Fruit fly (Drosophila melanogaster): ENCODE measurements around the gene CG31142.

CG31142 gene

DNA sequence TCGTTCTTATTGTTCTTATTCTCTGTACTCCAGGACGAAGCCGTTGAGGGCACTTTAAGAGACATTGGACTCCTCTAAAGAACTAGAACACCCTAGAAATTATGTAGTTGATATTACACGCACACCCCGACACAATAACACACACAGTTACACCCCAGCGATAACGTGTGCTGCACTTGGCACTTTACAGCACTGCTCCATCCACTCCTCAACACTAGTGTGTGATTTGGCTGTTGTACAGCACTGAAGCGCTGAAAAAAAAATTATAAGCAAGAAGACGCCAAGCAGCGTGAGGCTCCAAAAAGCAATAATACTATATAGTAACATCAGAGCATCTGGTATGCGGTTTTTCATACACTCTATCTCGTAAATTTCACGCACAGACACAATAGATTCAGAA is 31.8 kb downstream of the CG31142 start:
- TF ChIP-seq CG8478 (optimal IDR thresholded peaks at IDR 0.05) (no peak), Dll (optimal IDR thresholded peaks at IDR 0.05) (no peak), pan (optimal IDR thresholded peaks at IDR 0.05) (no peak), EcR (GFP tag; optimal IDR thresholded peaks at IDR 0.05) (no peak), usp (GFP tag; optimal IDR thresholded peaks at IDR 0.05) (no peak), psq (optimal IDR thresholded peaks at IDR 0.05) (no peak)

dm6 chr3R:23962781-23963222 is 33.8 kb downstream of the CG31142 start, which contains the start of gene CG31140:
Gene CG31140, plus strand, starts transcription at chr3R:23963180.
- TF ChIP-seq Dll (optimal IDR thresholded peaks at IDR 0.05) (no peak), CG8478 (optimal IDR thresholded peaks at IDR 0.05) (peak; percentile 59)

DNA sequence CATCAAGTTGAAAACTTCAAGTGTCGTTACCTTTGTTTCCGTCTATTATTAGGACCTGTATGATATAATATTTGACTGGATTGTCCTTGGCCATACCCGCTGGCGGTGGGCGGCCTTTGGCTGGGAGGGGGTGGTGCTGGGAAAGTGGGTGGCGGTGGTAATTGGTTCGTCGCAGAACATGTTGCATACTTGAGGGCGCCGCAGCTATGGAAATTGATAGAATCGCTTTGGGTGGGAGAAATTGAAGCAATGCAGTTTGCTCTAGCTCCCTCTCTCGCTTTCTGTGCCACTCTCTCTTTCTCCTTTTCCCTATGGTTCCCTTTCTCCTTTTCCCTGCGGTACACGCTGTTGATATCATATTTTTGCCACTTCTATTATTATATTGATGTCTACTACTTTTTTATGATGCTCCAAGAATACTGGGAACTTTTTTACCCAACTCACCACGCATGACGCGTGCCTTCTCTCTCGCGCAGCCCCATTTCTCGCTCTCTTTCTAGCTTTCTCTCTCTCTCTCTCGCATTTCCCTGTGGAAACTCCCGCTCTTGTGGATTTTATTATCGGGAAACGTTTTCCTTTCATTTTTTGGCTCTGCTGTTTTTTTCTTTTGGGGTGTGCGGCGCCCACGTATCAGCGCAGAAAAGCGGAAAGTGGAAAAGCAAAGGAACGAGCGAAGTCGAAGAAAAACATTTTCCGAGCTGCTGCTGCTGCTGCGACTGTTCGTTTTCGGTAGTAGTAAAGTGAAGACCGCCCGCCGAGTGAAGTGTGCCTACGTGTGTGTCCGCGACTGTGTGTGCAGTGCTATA is 36.1 kb downstream of the CG31142 start:
- TF ChIP-seq CG8478 (optimal IDR thresholded peaks at IDR 0.05) (no peak), EcR (GFP tag; optimal IDR thresholded peaks at IDR 0.05) (no peak), Dll (optimal IDR thresholded peaks at IDR 0.05) (no peak), pan (optimal IDR thresholded peaks at IDR 0.05) (no peak), psq (optimal IDR thresholded peaks at IDR 0.05) (no peak), usp (GFP tag; optimal IDR thresholded peaks at IDR 0.05) (no peak)

- no peak for TF ChIP-seq Dll (optimal IDR thresholded peaks at IDR 0.05)
- TF ChIP-seq usp (GFP tag; optimal IDR thresholded peaks at IDR 0.05), result no peak
- no peak for TF ChIP-seq CG8478 (optimal IDR thresholded peaks at IDR 0.05)
- TF ChIP-seq psq (optimal IDR thresholded peaks at IDR 0.05), result no peak
- TF ChIP-seq pan (optimal IDR thresholded peaks at IDR 0.05), result no peak
- no peak for TF ChIP-seq EcR (GFP tag; optimal IDR thresholded peaks at IDR 0.05)
These were observed 40.4 kb downstream of the CG31142 start for dm6 chr3R:23969449-23969848.

dm6 chr3R:23971208-23971607 is 42.2 kb downstream of the CG31142 start:
- TF ChIP-seq usp (GFP tag; optimal IDR thresholded peaks at IDR 0.05) (no peak), pan (optimal IDR thresholded peaks at IDR 0.05) (no peak), CG8478 (optimal IDR thresholded peaks at IDR 0.05) (no peak), Dll (optimal IDR thresholded peaks at IDR 0.05) (no peak), EcR (GFP tag; optimal IDR thresholded peaks at IDR 0.05) (no peak), psq (optimal IDR thresholded peaks at IDR 0.05) (no peak)

- no peak for TF ChIP-seq Dll (optimal IDR thresholded peaks at IDR 0.05)
- TF ChIP-seq psq (optimal IDR thresholded peaks at IDR 0.05), result no peak
- no peak for TF ChIP-seq EcR (GFP tag; optimal IDR thresholded peaks at IDR 0.05)
- no peak for TF ChIP-seq CG8478 (optimal IDR thresholded peaks at IDR 0.05)
- no peak for TF ChIP-seq usp (GFP tag; optimal IDR thresholded peaks at IDR 0.05)
- no peak for TF ChIP-seq pan (optimal IDR thresholded peaks at IDR 0.05)
These were observed 42.7 kb downstream of the CG31142 start for dm6 chr3R:23971764-23972163.
